Fruit fly (Drosophila melanogaster): ENCODE data around the gene AgmNAT.
A peak's percentile ranks its signal among the peaks of the same experiment; 100 is the strongest.

The AgmNAT gene

DNA sequence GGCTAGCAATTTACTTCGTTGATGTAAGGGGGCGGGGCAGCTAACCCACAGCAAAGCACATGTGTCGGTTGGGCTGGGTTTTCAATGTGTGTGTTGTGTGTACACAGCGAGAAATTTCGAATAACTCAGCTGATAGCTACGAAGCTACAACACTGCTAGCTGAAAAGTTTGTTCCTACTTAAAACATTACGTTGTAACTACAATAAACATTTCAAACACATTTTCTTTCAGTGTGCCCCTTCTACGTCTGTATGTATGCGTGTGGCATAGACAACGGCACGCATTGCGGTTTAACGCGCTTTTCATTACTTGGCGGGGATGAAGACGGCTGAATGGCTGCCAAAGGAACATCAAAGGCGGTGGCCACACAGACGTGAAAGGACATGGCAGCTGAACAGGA, 31.9 kb upstream of the AgmNAT start (continued):
- TF ChIP-seq mirr (GFP tag; optimal IDR thresholded peaks at IDR 0.05) (no peak), phol (tag; optimal IDR thresholded peaks at IDR 0.05) (peak; percentile 9), dysf (GFP tag; IDR thresholded peaks at IDR 0.05) (peak; percentile 58; the same call in 2 of the 3 replicates), CG11723 (GFP tag; optimal IDR thresholded peaks at IDR 0.05) (no peak), CG11085 (GFP tag; IDR thresholded peaks at IDR 0.05) (0 out of 2 replicates have a peak, but pooled peaks have one; percentile 25), dmrt99B (tag; optimal IDR thresholded peaks at IDR 0.05) (peak; percentile 65), Bgb (GFP tag; IDR thresholded peaks at IDR 0.05; ENCODE audit: partially characterized antibody) (no peak), CG16813 (GFP tag; IDR thresholded peaks at IDR 0.05; ENCODE audit: partially characterized antibody) (no peak), Gug (GFP tag; IDR thresholded peaks at IDR 0.05) (0 out of 4 replicates have a peak, but pooled peaks have one; percentile 25), CG32532 (GFP tag; IDR thresholded peaks at IDR 0.05) (peak; percentile 45), CG1603 (tag; optimal IDR thresholded peaks at IDR 0.05) (peak; percentile 54), CG2120 (GFP tag; optimal IDR thresholded peaks at IDR 0.05) (peak; percentile 56), hkb (optimal IDR thresholded peaks at IDR 0.05) (no peak), hkb (GFP tag; IDR thresholded peaks at IDR 0.05) (0 out of 2 replicates have a peak, but pooled peaks have one; percentile 18), CG11504 (tag; optimal IDR thresholded peaks at IDR 0.05) (peak; percentile 51), MBD-R2 (GFP tag; IDR thresholded peaks at IDR 0.05) (0 out of 2 replicates have a peak, but pooled peaks have one; percentile 12), CG4730 (GFP tag; IDR thresholded peaks at IDR 0.05) (peak; percentile 44; the same call in 1 of the 2 replicates), ro (GFP tag; IDR thresholded peaks at IDR 0.05) (no peak), Med (GFP tag) (peak; percentile 78), CG8944 (GFP tag; optimal IDR thresholded peaks at IDR 0.05) (no peak), Nf-YC (tag; optimal IDR thresholded peaks at IDR 0.05) (no peak), CG9817 (tag; optimal IDR thresholded peaks at IDR 0.05) (peak; percentile 11), Meics (GFP tag; optimal IDR thresholded peaks at IDR 0.05) (peak; percentile 36), CG7839 (tag; optimal IDR thresholded peaks at IDR 0.05) (peak; percentile 57), vvl (GFP tag; IDR thresholded peaks at IDR 0.05) (peak; percentile 12; the same call in 1 of the 2 replicates), CG11695 (GFP tag; IDR thresholded peaks at IDR 0.05) (0 out of 3 replicates have a peak, but pooled peaks have one; percentile 23), unpg (GFP tag; optimal IDR thresholded peaks at IDR 0.05) (peak; percentile 5), CG7357 (GFP tag; IDR thresholded peaks at IDR 0.05) (no peak), CG14965 (GFP tag; optimal IDR thresholded peaks at IDR 0.05; ENCODE audit: borderline replicate concordance) (no peak), sug (tag; optimal IDR thresholded peaks at IDR 0.05) (no peak), CG6689 (GFP tag; IDR thresholded peaks at IDR 0.05) (peak; percentile 32; the same call in 1 of the 2 replicates), gsb-n (tag; optimal IDR thresholded peaks at IDR 0.05) (no peak), Lim3 (GFP tag; IDR thresholded peaks at IDR 0.05) (no peak), CG9932 (GFP tag; IDR thresholded peaks at IDR 0.05) (peak; percentile 44), croc (GFP tag; conservative IDR thresholded peaks at IDR 0.05) (no peak), caup (GFP tag; optimal IDR thresholded peaks at IDR 0.05; ENCODE audit: severe bottlenecking) (no peak), esg (GFP tag; conservative IDR thresholded peaks at IDR 0.05) (no peak; the same call in 1 of the 2 replicates), sisA (GFP tag; IDR thresholded peaks at IDR 0.05) (peak; percentile 30; the same call in 1 of the 2 replicates), Dfd (GFP tag; optimal IDR thresholded peaks at IDR 0.05) (no peak), CG11247 (GFP tag; IDR thresholded peaks at IDR 0.05) (peak; percentile 38; the same call in 1 of the 2 replicates), cwo (GFP tag; optimal IDR thresholded peaks at IDR 0.05) (peak; percentile 25), Nf-YB (GFP tag; optimal IDR thresholded peaks at IDR 0.05) (no peak), nmo (GFP tag; optimal IDR thresholded peaks at IDR 0.05) (peak; percentile 5), Ets65A (GFP tag) (peak; percentile 23), CG8290 (GFP tag; optimal IDR thresholded peaks at IDR 0.05) (no peak), CG8290 (tag; optimal IDR thresholded peaks at IDR 0.05) (peak in 1 of 2 experiments; percentile 79), ind (GFP tag; optimal IDR thresholded peaks at IDR 0.05) (peak; percentile 6), Hand (GFP tag; optimal IDR thresholded peaks at IDR 0.05) (peak; percentile 24), Optix (GFP tag; IDR thresholded peaks at IDR 0.05) (peak; percentile 34; the same call in 2 of the 3 replicates), sd (tag; optimal IDR thresholded peaks at IDR 0.05) (no peak), amos (GFP tag; IDR thresholded peaks at IDR 0.05; ENCODE audit: partially characterized antibody) (no peak)
